Fruit fly (Drosophila melanogaster) whole organism, adult: Measurements from ENCODE around the gene CG8813.

ENCODE experiments used
- CG11617 ChIP-seq: fragments of 200-800 bp; sonication (Bioruptor generic); optimal IDR thresholded peaks from 2 replicates; lab custom pipeline; 2017; ENCODE audit warnings: mild to moderate bottlenecking, missing biosample characterization, missing genetic modification reagents, missing genetic modification characterization
- CG12768 ChIP-seq: fragments of 200-800 bp; sonication (Bioruptor generic); optimal IDR thresholded peaks from 2 replicates; lab custom pipeline; 2017; ENCODE audit warnings: missing biosample characterization, missing genetic modification characterization, mild to moderate bottlenecking, moderate library complexity, missing genetic modification reagents
- CG14711 ChIP-seq: fragments of 200-800 bp; sonication (Bioruptor generic); optimal IDR thresholded peaks from 2 replicates; lab custom pipeline; 2018; ENCODE audit warnings: missing biosample characterization, mild to moderate bottlenecking, missing genetic modification characterization, moderate library complexity
- CG1620 ChIP-seq: fragments of 200-800 bp; sonication (Bioruptor generic); optimal IDR thresholded peaks from 2 replicates; lab custom pipeline; 2016; ENCODE audit warnings: missing biosample characterization, missing genetic modification characterization
- CG33017 ChIP-seq: fragments of 200-800 bp; sonication (Bioruptor generic); optimal IDR thresholded peaks from 2 replicates; lab custom pipeline; 2018; ENCODE audit warnings: missing biosample characterization, mild to moderate bottlenecking, missing genetic modification characterization, moderate library complexity
- CG5204 ChIP-seq: fragments of 200-800 bp; sonication (Bioruptor generic); optimal IDR thresholded peaks from 2 replicates; lab custom pipeline; 2016; ENCODE audit warnings: missing biosample characterization, missing genetic modification characterization
- CG7045 ChIP-seq: fragments of 200-800 bp; sonication (Bioruptor generic); optimal IDR thresholded peaks from 2 replicates; lab custom pipeline; 2017; ENCODE audit warnings: missing biosample characterization, mild to moderate bottlenecking, missing genetic modification characterization
- CG7101 ChIP-seq: fragments of 200-800 bp; sonication (Bioruptor generic); optimal IDR thresholded peaks from 2 replicates; lab custom pipeline; 2018; ENCODE audit warnings: missing biosample characterization, mild to moderate bottlenecking, missing genetic modification characterization, moderate library complexity
- Clk ChIP-seq: fragments of 200-800 bp; sonication (Bioruptor generic); optimal IDR thresholded peaks from 2 replicates; lab custom pipeline; 2017; ENCODE audit warnings: missing biosample characterization, missing genetic modification characterization
- Crg-1 ChIP-seq: fragments of 200-800 bp; sonication (Bioruptor generic); optimal IDR thresholded peaks from 2 replicates; lab custom pipeline; 2016; ENCODE audit warnings: missing biosample characterization, missing genetic modification characterization
- Hr96 ChIP-seq: fragments of 200-800 bp; sonication (Bioruptor generic); optimal IDR thresholded peaks from 2 replicates; lab custom pipeline; 2016; ENCODE audit warnings: missing biosample characterization, missing genetic modification characterization
- Mnt ChIP-seq: fragments of 200-800 bp; sonication (Bioruptor generic); optimal IDR thresholded peaks from 2 replicates; lab custom pipeline; 2016; ENCODE audit warnings: missing biosample characterization, mild to moderate bottlenecking, missing genetic modification characterization
- bab1 ChIP-seq: fragments of 200-800 bp; sonication (Bioruptor generic); optimal IDR thresholded peaks from 3 replicates; lab custom pipeline; 2019; ENCODE audit warnings: missing biosample characterization, mild to moderate bottlenecking, missing genetic modification characterization, moderate library complexity
- cic ChIP-seq: fragments of 200-800 bp; sonication (Bioruptor generic); optimal IDR thresholded peaks from 2 replicates; lab custom pipeline; 2017; ENCODE audit warnings: missing biosample characterization, mild to moderate bottlenecking, missing genetic modification characterization, moderate library complexity
- cnc ChIP-seq, 2 experiments: fragments of >200 bp; optimal IDR thresholded peaks; 2 replicates each; lab custom pipeline; 2017
- kay ChIP-seq: fragments of 200-800 bp; sonication (Bioruptor generic); peaks from one replicate; lab custom pipeline; 2016; ENCODE audit warnings: missing biosample characterization, missing genetic modification characterization, borderline replicate concordance
- ovo ChIP-seq: fragments of 200-800 bp; sonication (Bioruptor generic); optimal IDR thresholded peaks from 2 replicates; lab custom pipeline; 2016; ENCODE audit warnings: missing biosample characterization, missing genetic modification characterization
- pad ChIP-seq: fragments of 200-800 bp; sonication (Bioruptor generic); optimal IDR thresholded peaks from 3 replicates; lab custom pipeline; 2017; ENCODE audit warnings: missing biosample characterization, missing genetic modification characterization, mild to moderate bottlenecking, moderate library complexity, missing genetic modification reagents
- tj ChIP-seq: fragments of 200-800 bp; sonication (Bioruptor generic); optimal IDR thresholded peaks from 3 replicates; lab custom pipeline; 2017; ENCODE audit warnings: missing biosample characterization, mild to moderate bottlenecking, missing genetic modification characterization, moderate library complexity
- toe ChIP-seq: fragments of 200-800 bp; sonication (Bioruptor generic); optimal IDR thresholded peaks from 2 replicates; lab custom pipeline; 2016; ENCODE audit warnings: missing biosample characterization, missing genetic modification characterization

CG8813 gene

dm6 chr2L:2864601-2865000 lies 4.9 kb upstream of the CG8813 start:
- TF ChIP-seq CG7101 (tag; lab: Kevin White, UChicago) (peak; percentile 11), toe (GFP tag; lab: Kevin White, UChicago) (no peak), kay (GFP tag; lab: Kevin White, UChicago) (peak; percentile 23), cnc (optimal IDR thresholded peaks at IDR 0.05; lab: Kevin White, UChicago) (no peak), tj (no peak), ovo (GFP tag; lab: Kevin White, UChicago) (no peak), CG1620 (GFP tag; lab: Kevin White, UChicago) (no peak), CG33017 (tag; lab: Kevin White, UChicago) (no peak), CG12768 (peak; percentile 68), CG14711 (tag; lab: Kevin White, UChicago) (no peak), CG7045 (GFP tag; lab: Kevin White, UChicago) (peak; percentile 8)

DNA sequence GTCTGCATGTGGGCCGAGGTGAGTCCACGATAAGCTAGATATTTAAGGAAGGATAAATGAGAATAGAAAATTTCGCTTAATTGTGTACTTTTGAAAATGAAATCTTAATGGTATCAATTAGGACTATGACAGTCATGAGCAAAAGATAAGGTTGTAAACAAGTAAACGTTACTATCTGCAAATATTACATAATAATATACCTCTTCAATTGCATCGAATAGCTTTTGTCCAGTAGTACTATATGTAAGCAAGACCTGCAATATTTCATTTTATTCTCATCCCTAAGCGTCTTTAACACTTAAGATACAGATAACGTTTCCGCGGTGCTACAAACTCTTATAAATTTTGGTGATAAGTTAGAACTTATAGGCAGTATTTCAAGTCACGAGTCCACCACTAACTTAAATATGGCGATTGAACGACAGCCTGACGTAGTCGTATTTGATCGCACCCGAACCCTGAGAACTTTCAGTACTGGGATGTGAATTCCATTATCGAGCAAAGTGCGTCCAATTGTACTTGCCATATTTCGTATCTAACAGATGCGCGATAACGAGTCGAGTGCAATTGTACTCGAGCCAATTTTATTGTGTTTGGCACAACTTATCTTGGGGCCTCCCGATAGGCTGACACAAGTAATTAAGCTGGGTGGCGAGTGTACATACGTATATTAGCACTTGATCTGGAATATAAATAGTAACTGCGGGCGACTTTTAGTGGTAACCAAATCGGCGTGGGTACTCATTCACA lies 3.7 kb upstream of the CG8813 start:
- TF ChIP-seq Mnt (no peak), toe (GFP tag; lab: Kevin White, UChicago) (no peak), CG12768 (no peak), kay (GFP tag; lab: Kevin White, UChicago) (peak; percentile 81), cic (GFP tag; lab: Kevin White, UChicago) (peak; percentile 77), CG7101 (tag; lab: Kevin White, UChicago) (no peak), CG1620 (GFP tag; lab: Kevin White, UChicago) (no peak), Clk (no peak), cnc (optimal IDR thresholded peaks at IDR 0.05; lab: Kevin White, UChicago) (no peak), ovo (GFP tag; lab: Kevin White, UChicago) (no peak), CG5204 (GFP tag; lab: Kevin White, UChicago) (no peak), Hr96 (GFP tag; lab: Kevin White, UChicago) (peak; percentile 52), Crg-1 (GFP tag; lab: Kevin White, UChicago) (no peak), pad (GFP tag; lab: Kevin White, UChicago) (no peak), CG33017 (tag; lab: Kevin White, UChicago) (peak; percentile 23)

DNA sequence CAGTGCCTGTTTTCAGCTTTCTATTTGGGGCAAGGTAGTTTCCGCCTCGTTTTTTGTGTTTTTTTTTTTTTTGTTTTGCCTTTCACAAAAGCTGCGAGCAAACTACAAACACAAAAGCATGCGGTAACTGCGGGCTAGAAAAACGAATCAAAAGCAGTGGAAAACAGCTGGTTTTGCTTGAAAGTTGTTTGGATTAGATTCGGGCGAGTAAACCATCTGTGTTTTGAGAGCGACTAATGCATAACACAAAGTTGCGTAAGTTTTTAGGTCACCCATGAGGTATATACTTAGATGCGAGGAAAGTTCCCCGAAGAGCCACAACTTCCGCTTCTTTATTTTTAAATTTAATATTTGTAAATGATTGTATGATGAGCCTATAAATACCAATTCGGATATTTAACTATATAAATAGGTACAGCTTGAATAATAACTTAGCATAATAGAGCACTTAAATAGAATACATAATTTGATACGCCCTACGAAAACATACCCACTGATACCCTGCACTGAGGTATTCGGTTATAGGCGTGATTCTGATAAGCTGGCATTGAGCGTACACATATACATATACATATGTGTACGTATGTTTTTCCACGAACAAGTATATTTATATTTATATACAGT lies 3.0 kb downstream of the CG8813 start:
- TF ChIP-seq CG5204 (GFP tag; lab: Kevin White, UChicago) (no peak), CG12768 (no peak), Crg-1 (GFP tag; lab: Kevin White, UChicago) (no peak)

dm6 chr2L:2872968-2873728 lies 3.7 kb downstream of the CG8813 start:
- TF ChIP-seq Clk, result no peak
- no peak for TF ChIP-seq ovo (GFP tag; lab: Kevin White, UChicago)
- no peak for TF ChIP-seq CG1620 (GFP tag; lab: Kevin White, UChicago)
- TF ChIP-seq pad (GFP tag; lab: Kevin White, UChicago), result no peak
- TF ChIP-seq CG7101 (tag; lab: Kevin White, UChicago), result no peak
- TF ChIP-seq CG11617, result peak; percentile 45
- TF ChIP-seq cic (GFP tag; lab: Kevin White, UChicago), result no peak
- no peak for TF ChIP-seq toe (GFP tag; lab: Kevin White, UChicago)
- no peak for TF ChIP-seq Crg-1 (GFP tag; lab: Kevin White, UChicago)
- no peak for TF ChIP-seq bab1
- TF ChIP-seq Hr96 (GFP tag; lab: Kevin White, UChicago), result no peak
- TF ChIP-seq CG33017 (tag; lab: Kevin White, UChicago), result peak; percentile 50
- peak; percentile 15 for TF ChIP-seq CG12768
- no peak for TF ChIP-seq CG7045 (GFP tag; lab: Kevin White, UChicago)
- TF ChIP-seq cnc (optimal IDR thresholded peaks at IDR 0.05; lab: Kevin White, UChicago), result no peak
- TF ChIP-seq CG5204 (GFP tag; lab: Kevin White, UChicago), result no peak
- no peak for TF ChIP-seq Mnt
- peak; percentile 96 for TF ChIP-seq kay (GFP tag; lab: Kevin White, UChicago)
- TF ChIP-seq tj, result peak; percentile 16
- TF ChIP-seq CG14711 (tag; lab: Kevin White, UChicago), result no peak

DNA sequence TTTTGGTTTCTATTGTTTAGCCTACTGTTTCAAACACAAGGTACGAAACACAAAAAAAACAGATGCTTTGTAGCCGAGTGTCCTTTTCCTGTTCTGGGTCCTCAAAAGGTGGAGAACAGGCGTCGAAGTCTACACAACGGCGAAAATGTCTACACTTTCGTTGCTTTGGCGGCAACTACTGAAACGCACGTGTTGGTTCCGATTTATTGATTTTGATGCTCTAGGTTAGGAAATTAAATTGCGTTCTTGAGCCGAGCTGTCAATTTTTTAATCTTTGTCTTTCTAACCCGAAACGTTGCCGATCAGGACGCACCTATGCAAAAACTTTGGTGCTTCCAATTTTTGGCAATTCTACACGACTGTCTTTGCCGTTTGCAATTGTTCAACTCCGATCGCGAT lies 4.3 kb downstream of the CG8813 start:
- TF ChIP-seq kay (GFP tag; lab: Kevin White, UChicago) (peak; percentile 46), Mnt (peak; percentile 83), CG12768 (no peak)

DNA sequence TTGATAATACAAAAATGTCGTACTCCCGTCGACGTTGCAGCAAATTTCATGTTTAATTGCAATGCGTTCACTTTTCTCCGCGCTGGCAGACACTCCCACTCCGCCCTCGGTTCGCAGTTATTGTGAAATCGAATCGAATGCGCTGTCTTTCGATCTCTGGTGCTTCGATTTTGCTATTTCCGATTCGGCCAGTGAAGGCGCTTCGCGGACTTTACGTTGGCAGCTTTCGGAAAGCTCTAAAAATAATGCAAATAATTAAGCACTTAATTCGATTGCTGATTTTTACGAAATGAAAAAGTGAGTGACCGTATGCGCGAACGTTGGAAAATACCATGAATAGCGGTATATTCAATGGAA lies 4.7 kb downstream of the CG8813 start, which contains the start of gene Ifrd1:
Ifrd1 (minus strand) TSS at position 305 of the 357 bp plus-strand sequence.
- TF ChIP-seq CG33017 (tag; lab: Kevin White, UChicago) (peak; percentile 20), tj (no peak)
